Fruit fly (Drosophila melanogaster) S2 (cell line): Measurements from ENCODE around the gene CG34165.

Source experiments
- CG8478 ChIP-seq: fragments of >200 bp; optimal IDR thresholded peaks from 2 replicates; lab custom pipeline; 2018
- CTCF ChIP-seq, 2 experiments: fragments of >200 bp; optimal IDR thresholded peaks; 2 replicates each; lab custom pipeline; 2018

- TF ChIP-seq CG8478 (lab: Kevin White, UChicago) (no peak), CTCF (optimal IDR thresholded peaks at IDR 0.05; lab: Kevin White, UChicago) (no peak)
Observed at dm6 chr2L:14713467-14713866, at the start of gene CG34165.
